Worm (Caenorhabditis elegans): ENCODE data around the gene R74.2.

The R74.2 gene

DNA sequence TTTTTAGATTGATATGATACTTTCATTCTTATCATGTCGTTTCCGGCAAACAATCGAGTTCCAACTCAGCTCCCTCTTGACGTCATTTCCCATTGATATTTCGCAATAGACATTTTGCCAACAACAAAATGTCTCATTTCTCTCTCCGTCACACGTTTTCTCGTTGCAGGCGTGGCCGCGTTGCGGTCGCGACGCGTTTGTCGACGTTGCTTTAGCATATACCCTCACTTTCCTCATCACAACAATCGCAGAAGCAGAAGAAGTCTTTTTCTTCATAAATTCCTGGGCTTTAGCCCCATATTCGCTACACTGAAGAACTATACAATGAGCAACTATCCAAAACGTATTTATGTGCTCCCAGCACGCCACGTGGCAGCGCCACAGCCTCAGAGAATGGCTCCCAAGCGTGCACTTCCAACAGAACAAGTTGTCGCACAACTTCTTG is 5.7 kb downstream of the R74.2 start, which contains the start of gene xbp-1 (continued):
- TF ChIP-seq elt-1 (tag; optimal IDR thresholded peaks at IDR 0.05) (no peak), nhr-12 (tag; optimal IDR thresholded peaks at IDR 0.05) (no peak), jun-1 (tag; optimal IDR thresholded peaks at IDR 0.05) (peak; percentile 96), nhr-11 (tag; optimal IDR thresholded peaks at IDR 0.05) (peak; percentile 73), ceh-82 (tag; optimal IDR thresholded peaks at IDR 0.05) (peak; percentile 45), ceh-16 (tag; optimal IDR thresholded peaks at IDR 0.05) (no peak), nhr-77 (tag; optimal IDR thresholded peaks at IDR 0.05) (no peak), unc-62 (GFP tag; optimal IDR thresholded peaks at IDR 0.05) (peak; percentile 30), elt-3 (tag; optimal IDR thresholded peaks at IDR 0.05) (peak in 2 of 3 experiments; percentile 35 to 41), sea-2 (GFP tag; optimal IDR thresholded peaks at IDR 0.05) (peak; percentile 75), ztf-11 (tag; optimal IDR thresholded peaks at IDR 0.05) (no peak)

DNA sequence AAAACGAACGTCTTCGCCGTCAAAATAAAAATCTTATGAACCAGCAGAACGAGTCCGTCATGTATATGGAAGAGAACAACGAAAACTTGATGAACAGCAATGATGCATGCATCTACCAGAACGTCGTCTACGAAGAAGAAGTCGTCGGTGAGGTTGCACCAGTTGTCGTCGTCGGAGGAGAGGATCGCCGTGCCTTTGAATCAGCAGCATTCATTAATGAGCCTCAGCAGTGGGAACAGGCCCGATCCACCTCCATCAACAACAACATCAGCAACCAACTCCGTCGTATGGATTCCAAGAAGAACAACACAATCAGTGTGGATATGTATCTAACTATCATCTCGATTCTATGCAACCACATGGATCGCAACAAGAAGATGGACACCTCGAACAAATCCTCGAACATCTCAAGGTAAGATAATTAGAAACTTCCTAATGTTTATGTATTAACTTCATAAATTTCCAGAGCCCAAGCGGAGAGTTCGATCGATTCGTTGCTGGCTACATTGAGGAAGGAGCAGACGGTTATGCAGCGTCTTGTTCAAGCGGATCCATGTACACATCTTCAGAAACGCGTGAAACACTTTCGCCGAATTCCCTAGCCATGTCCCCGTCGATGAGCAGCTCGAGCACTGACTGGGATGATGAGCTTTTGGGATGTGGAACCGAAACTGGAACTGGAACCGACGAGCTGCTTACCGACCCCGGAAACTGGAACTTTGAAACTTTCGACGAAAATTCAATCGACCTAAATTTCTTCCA is 6.6 kb downstream of the R74.2 start:
- TF ChIP-seq fkh-10 (GFP tag; optimal IDR thresholded peaks at IDR 0.05) (no peak), lin-39 (tag; optimal IDR thresholded peaks at IDR 0.05) (no peak), unc-39 (tag; optimal IDR thresholded peaks at IDR 0.05) (no peak), mdl-1 (tag; optimal IDR thresholded peaks at IDR 0.05) (no peak), unc-62 (GFP tag; optimal IDR thresholded peaks at IDR 0.05) (no peak), nhr-23 (tag; optimal IDR thresholded peaks at IDR 0.05) (peak; percentile 1), ama-1 (optimal IDR thresholded peaks at IDR 0.05) (peak; percentile 52), aly-2 (tag; optimal IDR thresholded peaks at IDR 0.05) (no peak), ZK546.5 (tag; optimal IDR thresholded peaks at IDR 0.05) (no peak), nhr-76 (tag; optimal IDR thresholded peaks at IDR 0.05) (no peak), lsy-12 (tag; optimal IDR thresholded peaks at IDR 0.05) (no peak)

DNA sequence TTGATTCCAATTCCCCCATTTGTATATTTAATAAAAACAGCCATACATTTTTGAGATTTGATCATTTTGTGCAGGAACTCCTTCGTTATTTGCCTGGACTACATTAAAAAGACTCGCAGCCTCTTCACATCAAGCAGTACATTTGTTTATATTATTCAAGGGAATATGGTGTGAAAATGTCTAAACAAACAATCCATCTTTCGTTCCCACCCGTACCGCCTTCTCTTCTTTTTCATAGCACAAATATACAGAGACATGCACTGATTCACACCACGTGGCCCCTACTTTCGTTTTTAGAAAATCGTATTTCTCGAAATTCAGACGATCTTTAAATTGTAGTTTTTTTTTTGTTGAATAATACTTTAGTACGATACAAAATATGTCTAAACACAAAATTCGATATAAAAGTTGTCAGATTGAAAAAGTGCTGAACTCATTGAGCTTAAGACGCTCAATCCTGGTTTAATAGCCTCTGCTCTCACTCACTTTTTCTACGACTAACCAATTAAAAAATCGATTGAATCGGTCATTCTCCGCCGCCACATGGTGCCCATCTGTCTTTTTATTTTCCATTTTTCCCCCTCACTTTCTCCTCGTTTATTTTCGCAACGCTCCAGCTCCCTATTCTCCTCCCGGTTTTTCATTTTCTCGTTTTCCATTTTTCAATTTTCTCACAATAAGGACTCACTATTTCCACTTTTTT is 7.5 kb downstream of the R74.2 start:
- TF ChIP-seq aly-2 (tag; optimal IDR thresholded peaks at IDR 0.05), result peak; percentile 33
- TF ChIP-seq lsy-12 (tag; optimal IDR thresholded peaks at IDR 0.05), result peak; percentile 74
- peak; percentile 34 for TF ChIP-seq jun-1 (tag; optimal IDR thresholded peaks at IDR 0.05)
- TF ChIP-seq unc-62 (GFP tag; optimal IDR thresholded peaks at IDR 0.05), result no peak
- TF ChIP-seq nhr-25 (tag; optimal IDR thresholded peaks at IDR 0.05), result peak; percentile 38
- TF ChIP-seq tbx-2 (tag; optimal IDR thresholded peaks at IDR 0.05), result peak; percentile 87
- no peak for TF ChIP-seq mml-1 (tag; optimal IDR thresholded peaks at IDR 0.05)
- peak; percentile 95 for TF ChIP-seq ama-1 (optimal IDR thresholded peaks at IDR 0.05)
- TF ChIP-seq ceh-28 (tag; optimal IDR thresholded peaks at IDR 0.05), result peak; percentile 56
- TF ChIP-seq nhr-43 (tag; optimal IDR thresholded peaks at IDR 0.05; ENCODE audit: poor library complexity, severe bottlenecking), result peak; percentile 84
- TF ChIP-seq zag-1 (tag; optimal IDR thresholded peaks at IDR 0.05), result no peak
- TF ChIP-seq elt-1 (tag; optimal IDR thresholded peaks at IDR 0.05), result no peak
- TF ChIP-seq skn-1 (tag; optimal IDR thresholded peaks at IDR 0.05), result no peak
- peak; percentile 31 for TF ChIP-seq R02D3.7 (tag; optimal IDR thresholded peaks at IDR 0.05)
- peak; percentile 49 for TF ChIP-seq daf-12 (tag; optimal IDR thresholded peaks at IDR 0.05)
- TF ChIP-seq ztf-4 (tag; optimal IDR thresholded peaks at IDR 0.05), result peak; percentile 60
- peak; percentile 46 for TF ChIP-seq ceh-82 (tag; optimal IDR thresholded peaks at IDR 0.05)
- TF ChIP-seq nhr-77 (tag; optimal IDR thresholded peaks at IDR 0.05), result peak; percentile 46
- TF ChIP-seq pha-4 (tag; optimal IDR thresholded peaks at IDR 0.05), result peak; percentile 36
- TF ChIP-seq hmg-11 (tag; optimal IDR thresholded peaks at IDR 0.05), result peak; percentile 47
- TF ChIP-seq elt-2 (tag; optimal IDR thresholded peaks at IDR 0.05), result peak; percentile 58
- peak; percentile 60 for TF ChIP-seq nhr-23 (tag; optimal IDR thresholded peaks at IDR 0.05)
- TF ChIP-seq pqm-1 (tag; optimal IDR thresholded peaks at IDR 0.05), result peak; percentile 30
- no peak for TF ChIP-seq eor-1 (tag; optimal IDR thresholded peaks at IDR 0.05)
- no peak for TF ChIP-seq nhr-28 (tag; optimal IDR thresholded peaks at IDR 0.05)
- peak; percentile 56 for TF ChIP-seq nfya-1 (tag; optimal IDR thresholded peaks at IDR 0.05; ENCODE audit: insufficient read depth)

Data from whole organism, L3 larva.